Worm (Caenorhabditis elegans) whole organism, early embryonic: ENCODE results near the gene taf-6.2.

Experiments
- B0310.2 ChIP-seq: sonication (generic microtip); optimal IDR thresholded peaks from 2 replicates; lab custom pipeline; 2016; ENCODE audit warnings: mild to moderate bottlenecking, missing genetic modification characterization, missing compliant biosample characterization
- F13C5.2 ChIP-seq: sonication (generic microtip); optimal IDR thresholded peaks from 2 replicates; lab custom pipeline; 2017; ENCODE audit warnings: mild to moderate bottlenecking, missing genetic modification characterization, inconsistent platforms, missing compliant biosample characterization
- aly-1 ChIP-seq: sonication (generic microtip); optimal IDR thresholded peaks from 2 replicates; lab custom pipeline; 2016; ENCODE audit warnings: missing genetic modification characterization, missing compliant biosample characterization
- ama-1 ChIP-seq: fragments of 150-350 bp; optimal IDR thresholded peaks from 2 replicates; lab custom pipeline; 2014
- ceh-13 ChIP-seq: fragments of 200-800 bp; sonication (Bioruptor generic); optimal IDR thresholded peaks from 2 replicates; lab custom pipeline; 2018; ENCODE audit warnings: mild to moderate bottlenecking, missing genetic modification characterization, missing compliant biosample characterization
- ceh-36 ChIP-seq: sonication (generic microtip); optimal IDR thresholded peaks from 2 replicates; lab custom pipeline; 2016; ENCODE audit warnings: missing genetic modification characterization, inconsistent platforms, missing compliant biosample characterization
- ets-7 ChIP-seq: sonication (generic microtip); optimal IDR thresholded peaks from 2 replicates; lab custom pipeline; 2016; ENCODE audit warnings: missing genotype, missing genetic modification characterization, missing compliant biosample characterization
- flt-1 ChIP-seq: fragments of 200-800 bp; sonication (Bioruptor generic); IDR thresholded peaks from 2 replicates; pipeline ENCODE4 v1.3.6; 2022; ENCODE audit warnings: missing genetic modification characterization, missing compliant biosample characterization
- hmbx-1 ChIP-seq: sonication (generic microtip); optimal IDR thresholded peaks from 2 replicates; lab custom pipeline; 2016; ENCODE audit warnings: mild to moderate bottlenecking, missing genetic modification characterization, missing compliant biosample characterization
- hmg-4 ChIP-seq: fragments of 200-800 bp; sonication (Bioruptor generic); optimal IDR thresholded peaks from 2 replicates; lab custom pipeline; 2018; ENCODE audit warnings: mild to moderate bottlenecking, missing genetic modification characterization, missing compliant biosample characterization
- hnd-1 ChIP-seq: sonication (generic microtip); optimal IDR thresholded peaks from 2 replicates; lab custom pipeline; 2016; ENCODE audit warnings: missing genetic modification characterization, missing compliant biosample characterization
- pes-1 ChIP-seq: fragments of 200-800 bp; sonication (Bioruptor generic); IDR thresholded peaks from 2 replicates; pipeline ENCODE4 v1.3.6; 2022; ENCODE audit warnings: missing genetic modification reagents, missing genetic modification characterization, missing compliant biosample characterization
- scrt-1 ChIP-seq: fragments of 200-800 bp; sonication (Bioruptor generic); IDR thresholded peaks from 2 replicates; pipeline ENCODE4 v1.3.6; 2022; ENCODE audit warnings: missing genetic modification characterization, missing compliant biosample characterization
- sea-1 ChIP-seq: fragments of 200-800 bp; sonication (Bioruptor generic); conservative IDR thresholded peaks from 2 replicates; pipeline ENCODE4 v1.3.6; 2022; ENCODE audit warnings: missing genetic modification characterization, missing compliant biosample characterization
- tbx-11 ChIP-seq: fragments of 200-800 bp; sonication (Bioruptor generic); IDR thresholded peaks from 2 replicates; pipeline ENCODE4 v1.3.6; 2022; ENCODE audit warnings: missing genetic modification characterization, missing compliant biosample characterization
- tbx-37 ChIP-seq: fragments of 200-800 bp; sonication (Bioruptor generic); conservative IDR thresholded peaks from 2 replicates; pipeline ENCODE4 v1.3.6; 2022; ENCODE audit warnings: missing genetic modification reagents, missing genetic modification characterization, missing compliant biosample characterization
- tra-4 ChIP-seq: sonication (generic microtip); optimal IDR thresholded peaks from 2 replicates; lab custom pipeline; 2017; ENCODE audit warnings: missing genetic modification characterization, missing compliant biosample characterization

The taf-6.2 gene

ce11 chrIV:3661117-3661634 is 33.4 kb downstream of the taf-6.2 start:
- TF ChIP-seq ceh-13 (no peak), sea-1 (GFP tag; lab: Robert Waterston, UW) (no peak), pes-1 (GFP tag; lab: Robert Waterston, UW) (no peak), tbx-11 (GFP tag; lab: Robert Waterston, UW) (no peak), hnd-1 (tag; lab: Kevin White, UChicago) (no peak), ceh-36 (tag; lab: Kevin White, UChicago) (no peak), tra-4 (no peak), hmg-4 (GFP tag; lab: Kevin White, UChicago) (no peak)

- TF ChIP-seq hmbx-1 (tag; lab: Kevin White, UChicago) (no peak), hmg-4 (GFP tag; lab: Kevin White, UChicago) (no peak), B0310.2 (no peak)
Observed at ce11 chrIV:3659951-3660350, 34.6 kb downstream of the taf-6.2 start.

ce11 chrIV:3655896-3656295 is 38.6 kb downstream of the taf-6.2 start:
- no peak for TF ChIP-seq flt-1
- TF ChIP-seq hmg-4 (GFP tag; lab: Kevin White, UChicago): no peak
- TF ChIP-seq pes-1 (GFP tag; lab: Robert Waterston, UW): no peak
- TF ChIP-seq B0310.2: no peak
- no peak for TF ChIP-seq F13C5.2 (tag; lab: Kevin White, UChicago)
- no peak for TF ChIP-seq ets-7 (tag; lab: Kevin White, UChicago)
- no peak for TF ChIP-seq ama-1 (lab: Kevin White, UChicago)
- no peak for TF ChIP-seq tra-4
- TF ChIP-seq tbx-11 (GFP tag; lab: Robert Waterston, UW): no peak
- TF ChIP-seq ceh-13: no peak
- TF ChIP-seq hmbx-1 (tag; lab: Kevin White, UChicago): no peak
- TF ChIP-seq hnd-1 (tag; lab: Kevin White, UChicago): no peak
- TF ChIP-seq aly-1: no peak
- TF ChIP-seq scrt-1 (GFP tag; lab: Robert Waterston, UW): no peak
- no peak for TF ChIP-seq ceh-36 (tag; lab: Kevin White, UChicago)
- TF ChIP-seq sea-1 (GFP tag; lab: Robert Waterston, UW): no peak

- TF ChIP-seq ceh-13 (no peak), scrt-1 (GFP tag; lab: Robert Waterston, UW) (no peak), aly-1 (no peak), ama-1 (lab: Kevin White, UChicago) (no peak), hmg-4 (GFP tag; lab: Kevin White, UChicago) (no peak), tbx-11 (GFP tag; lab: Robert Waterston, UW) (no peak), pes-1 (GFP tag; lab: Robert Waterston, UW) (no peak), F13C5.2 (tag; lab: Kevin White, UChicago) (no peak)
Observed at ce11 chrIV:3654823-3655222, 39.7 kb downstream of the taf-6.2 start.

ce11 chrIV:3654214-3654613 is 40.3 kb downstream of the taf-6.2 start:
- TF ChIP-seq ceh-13 (no peak), hmbx-1 (tag; lab: Kevin White, UChicago) (no peak), ceh-36 (tag; lab: Kevin White, UChicago) (no peak), ets-7 (tag; lab: Kevin White, UChicago) (no peak), ama-1 (lab: Kevin White, UChicago) (no peak), hmg-4 (GFP tag; lab: Kevin White, UChicago) (peak; percentile 54), flt-1 (no peak), tbx-37 (GFP tag; lab: Robert Waterston, UW) (no peak)

ce11 chrIV:3653420-3653823 is 41.1 kb downstream of the taf-6.2 start:
- TF ChIP-seq ama-1 (lab: Kevin White, UChicago): no peak

ce11 chrIV:3652784-3653383 is 41.6 kb downstream of the taf-6.2 start:
- TF ChIP-seq ets-7 (tag; lab: Kevin White, UChicago) (no peak), scrt-1 (GFP tag; lab: Robert Waterston, UW) (no peak), hmbx-1 (tag; lab: Kevin White, UChicago) (no peak), tra-4 (no peak), tbx-11 (GFP tag; lab: Robert Waterston, UW) (no peak), sea-1 (GFP tag; lab: Robert Waterston, UW) (no peak), pes-1 (GFP tag; lab: Robert Waterston, UW) (no peak), tbx-37 (GFP tag; lab: Robert Waterston, UW) (no peak), aly-1 (no peak), hmg-4 (GFP tag; lab: Kevin White, UChicago) (no peak), hnd-1 (tag; lab: Kevin White, UChicago) (no peak), flt-1 (no peak), F13C5.2 (tag; lab: Kevin White, UChicago) (no peak), B0310.2 (no peak), ceh-13 (no peak), ceh-36 (tag; lab: Kevin White, UChicago) (no peak), ama-1 (lab: Kevin White, UChicago) (no peak)

- TF ChIP-seq tra-4: no peak
- TF ChIP-seq ceh-36 (tag; lab: Kevin White, UChicago): no peak
- TF ChIP-seq aly-1: no peak
- no peak for TF ChIP-seq ets-7 (tag; lab: Kevin White, UChicago)
- TF ChIP-seq F13C5.2 (tag; lab: Kevin White, UChicago): no peak
- TF ChIP-seq hmg-4 (GFP tag; lab: Kevin White, UChicago): no peak
- no peak for TF ChIP-seq ceh-13
- TF ChIP-seq B0310.2: no peak
- TF ChIP-seq pes-1 (GFP tag; lab: Robert Waterston, UW): no peak
- TF ChIP-seq flt-1: no peak
- no peak for TF ChIP-seq sea-1 (GFP tag; lab: Robert Waterston, UW)
- no peak for TF ChIP-seq hnd-1 (tag; lab: Kevin White, UChicago)
- TF ChIP-seq tbx-11 (GFP tag; lab: Robert Waterston, UW): no peak
- TF ChIP-seq ama-1 (lab: Kevin White, UChicago): no peak
- TF ChIP-seq tbx-37 (GFP tag; lab: Robert Waterston, UW): no peak
Observed at ce11 chrIV:3652223-3652622, 42.3 kb downstream of the taf-6.2 start.
